Worm (Caenorhabditis elegans) whole organism, L4 larva: ENCODE results near the gene C12D5.10.

Experiments
- D1046.2 ChIP-seq: fragments of 200-800 bp; sonication (Bioruptor generic); IDR thresholded peaks from 2 replicates; pipeline ENCODE4 v1.3.6; 2022; ENCODE audit warnings: missing genetic modification characterization, missing compliant biosample characterization
- F26F4.8 ChIP-seq: fragments of 200-800 bp; sonication (Bioruptor generic); conservative IDR thresholded peaks from 2 replicates; pipeline ENCODE4 v1.3.6; 2022; ENCODE audit warnings: missing genetic modification characterization, missing compliant biosample characterization
- F37D6.2 ChIP-seq: sonication (generic microtip); optimal IDR thresholded peaks from 2 replicates; lab custom pipeline; 2016; ENCODE audit warnings: mild to moderate bottlenecking, missing genetic modification characterization, missing compliant biosample characterization
- F44E2.7 ChIP-seq: fragments of 200-800 bp; sonication (Bioruptor generic); IDR thresholded peaks from 2 replicates; pipeline ENCODE4 v2.1.2; 2022; ENCODE audit warnings: missing genetic modification characterization, missing compliant biosample characterization
- Y5F2A.4 ChIP-seq: fragments of 200-800 bp; sonication (Bioruptor generic); optimal IDR thresholded peaks from 2 replicates; lab custom pipeline; 2018; ENCODE audit warnings: mild to moderate bottlenecking, missing genetic modification characterization, missing compliant biosample characterization
- ZK546.5 ChIP-seq, 2 experiments: sonication (generic microtip); optimal IDR thresholded peaks; 2 replicates each; lab custom pipeline; 2017; ENCODE audit warnings: missing biosample characterization in 2 of 2, missing genetic modification characterization in 2 of 2
- aha-1 ChIP-seq: fragments of 150-350 bp; peaks from one replicate; lab custom pipeline; 2014; ENCODE audit warnings: missing biosample characterization, missing genetic modification characterization
- aly-2 ChIP-seq: sonication (generic microtip); optimal IDR thresholded peaks from 2 replicates; lab custom pipeline; 2018; ENCODE audit warnings: missing biosample characterization, missing genetic modification characterization
- ama-1 ChIP-seq: fragments of 150-350 bp; optimal IDR thresholded peaks from 2 replicates; lab custom pipeline; 2014; ENCODE audit warnings: inconsistent platforms, mixed read lengths
- ceh-28 ChIP-seq: fragments of 150-350 bp; optimal IDR thresholded peaks from 2 replicates; lab custom pipeline; 2014; ENCODE audit warnings: missing biosample characterization, missing genetic modification reagents, missing genetic modification characterization
- ces-1 ChIP-seq: fragments of 150-350 bp; sonication (generic microtip); optimal IDR thresholded peaks from 4 replicates; lab custom pipeline; 2014; ENCODE audit warnings: missing biosample characterization, missing genetic modification reagents, missing genetic modification characterization
- cey-2 ChIP-seq: sonication (generic microtip); optimal IDR thresholded peaks from 3 replicates; lab custom pipeline; 2017; ENCODE audit warnings: missing genetic modification characterization, mild to moderate bottlenecking, missing compliant biosample characterization, antibody characterized with exemption, borderline replicate concordance; ENCODE audit not compliant: insufficient read depth
- daf-12 ChIP-seq: fragments of 150-350 bp; optimal IDR thresholded peaks from 2 replicates; lab custom pipeline; 2014; ENCODE audit warnings: missing biosample characterization, missing genetic modification reagents, missing genetic modification characterization
- dmd-6 ChIP-seq: fragments of 200-800 bp; sonication (Bioruptor generic); IDR thresholded peaks from 2 replicates; pipeline ENCODE4 v1.3.6; 2022; ENCODE audit warnings: missing genetic modification reagents, missing genetic modification characterization, missing compliant biosample characterization
- dmd-9 ChIP-seq: fragments of 200-800 bp; sonication (Bioruptor generic); IDR thresholded peaks from 2 replicates; pipeline ENCODE4 v1.3.6; 2022; ENCODE audit warnings: missing genetic modification reagents, missing genetic modification characterization, missing compliant biosample characterization
- dpl-1 ChIP-seq: fragments of 150-350 bp; optimal IDR thresholded peaks from 2 replicates; lab custom pipeline; 2014; ENCODE audit warnings: missing biosample characterization, missing genetic modification reagents, missing genetic modification characterization
- egl-27 ChIP-seq: sonication (generic microtip); optimal IDR thresholded peaks from 3 replicates; lab custom pipeline; 2017; ENCODE audit warnings: missing biosample characterization, missing genetic modification reagents, missing genetic modification characterization
- egl-43 ChIP-seq: fragments of 200-800 bp; sonication (Bioruptor generic); IDR thresholded peaks from 2 replicates; pipeline ENCODE4 v1.3.6; 2022; ENCODE audit warnings: missing genetic modification reagents, missing genetic modification characterization, missing compliant biosample characterization
- fkh-10 ChIP-seq: fragments of 150-350 bp; optimal IDR thresholded peaks from 2 replicates; lab custom pipeline; 2014; ENCODE audit warnings: missing biosample characterization, missing genetic modification reagents, missing genetic modification characterization
- hif-1 ChIP-seq, 2 experiments: sonication (generic microtip); optimal IDR thresholded peaks; 2 replicates each; lab custom pipeline; 2016 to 2017; ENCODE audit warnings: missing compliant biosample characterization in 2 of 2, missing genetic modification characterization in 2 of 2, missing genetic modification reagents in 2 of 2, missing genotype in 2 of 2, mild to moderate bottlenecking in 1 of 2
- hlh-11 ChIP-seq: fragments of 200-800 bp; sonication (Bioruptor generic); optimal IDR thresholded peaks from 2 replicates; lab custom pipeline; 2018; ENCODE audit warnings: mild to moderate bottlenecking, missing genetic modification characterization, missing compliant biosample characterization
- jun-1 ChIP-seq: fragments of 150-350 bp; optimal IDR thresholded peaks from 2 replicates; lab custom pipeline; 2014; ENCODE audit warnings: missing biosample characterization, missing genetic modification reagents, missing genetic modification characterization
- lim-7 ChIP-seq: fragments of 200-800 bp; sonication (Bioruptor generic); IDR thresholded peaks from 2 replicates; pipeline ENCODE4 v1.3.6; 2022; ENCODE audit warnings: missing genetic modification characterization, missing compliant biosample characterization
- lin-1 ChIP-seq: fragments of 200-800 bp; sonication (Bioruptor generic); IDR thresholded peaks from 2 replicates; pipeline ENCODE4 v1.3.6; 2022; ENCODE audit warnings: missing genetic modification reagents, missing genetic modification characterization, missing compliant biosample characterization
- lin-29 ChIP-seq: fragments of 200-800 bp; sonication (Bioruptor generic); IDR thresholded peaks from 2 replicates; pipeline ENCODE4 v1.3.6; 2022; ENCODE audit warnings: missing genetic modification reagents, missing genetic modification characterization, missing compliant biosample characterization
- lin-39 ChIP-seq: fragments of 150-350 bp; optimal IDR thresholded peaks from 2 replicates; lab custom pipeline; 2014; ENCODE audit warnings: missing biosample characterization, missing genetic modification reagents, missing genetic modification characterization
- lir-3 ChIP-seq: sonication (generic microtip); optimal IDR thresholded peaks from 2 replicates; lab custom pipeline; 2016; ENCODE audit warnings: mild to moderate bottlenecking, missing genetic modification characterization, missing compliant biosample characterization
- lsy-2 ChIP-seq, 2 experiments: fragments of 150-350 bp in 1 of 2; sonication (generic microtip) in 1 of 2; optimal IDR thresholded peaks; 2 replicates each; lab custom pipeline; 2014 to 2017; ENCODE audit warnings: missing biosample characterization in 2 of 2, missing genetic modification characterization in 2 of 2
- madf-5 ChIP-seq, 2 experiments: fragments of 200-800 bp; sonication (Bioruptor generic); IDR thresholded peaks; 2 replicates each; pipeline ENCODE4 v1.3.6; 2022; ENCODE audit warnings: missing compliant biosample characterization in 2 of 2, missing genetic modification characterization in 2 of 2
- mep-1 ChIP-seq: fragments of 150-350 bp; sonication (generic microtip); optimal IDR thresholded peaks from 3 replicates; lab custom pipeline; 2014; ENCODE audit warnings: missing biosample characterization, missing genetic modification characterization
- mxl-2 ChIP-seq: fragments of 200-800 bp; sonication (Bioruptor generic); conservative IDR thresholded peaks from 2 replicates; pipeline ENCODE4 v1.3.6; 2022; ENCODE audit warnings: missing genetic modification reagents, missing genetic modification characterization, missing compliant biosample characterization
- mxl-3 ChIP-seq: fragments of 200-800 bp; sonication (Bioruptor generic); optimal IDR thresholded peaks from 2 replicates; lab custom pipeline; 2018; ENCODE audit warnings: mild to moderate bottlenecking, missing genetic modification characterization, missing compliant biosample characterization
- nhr-237 ChIP-seq: sonication (generic microtip); optimal IDR thresholded peaks from 2 replicates; lab custom pipeline; 2017; ENCODE audit warnings: missing biosample characterization, missing genetic modification characterization
- nhr-28 ChIP-seq: fragments of 150-350 bp; optimal IDR thresholded peaks from 2 replicates; lab custom pipeline; 2014; ENCODE audit warnings: missing biosample characterization, missing genetic modification characterization
- nhr-41 ChIP-seq: fragments of 200-800 bp; sonication (Bioruptor generic); IDR thresholded peaks from 2 replicates; pipeline ENCODE4 v1.3.6; 2022; ENCODE audit warnings: missing genetic modification reagents, missing genetic modification characterization, missing compliant biosample characterization
- nhr-48 ChIP-seq: sonication (generic microtip); optimal IDR thresholded peaks from 2 replicates; lab custom pipeline; 2016; ENCODE audit warnings: mild to moderate bottlenecking, missing genetic modification characterization, missing compliant biosample characterization
- nhr-76 ChIP-seq: fragments of 150-350 bp; optimal IDR thresholded peaks from 2 replicates; lab custom pipeline; 2014; ENCODE audit warnings: missing biosample characterization, missing genetic modification characterization
- pha-4 ChIP-seq, 2 experiments: fragments of 150-350 bp in 1 of 2; fragments of 200-800 bp in 1 of 2; sonication (Bioruptor generic) in 1 of 2; IDR thresholded peaks in 1 of 2; optimal IDR thresholded peaks in 1 of 2; 2 replicates each; pipeline versions ENCODE4 v1.3.6 to Lab custom; 2014 to 2022; ENCODE audit warnings: missing genetic modification characterization in 2 of 2, missing genetic modification reagents in 2 of 2, missing biosample characterization in 1 of 2, missing compliant biosample characterization in 1 of 2
- rbr-2 ChIP-seq: sonication (generic microtip); optimal IDR thresholded peaks from 2 replicates; lab custom pipeline; 2016; ENCODE audit warnings: missing genotype, missing genetic modification characterization, missing compliant biosample characterization
- set-16 ChIP-seq: fragments of 200-800 bp; sonication (Bioruptor generic); IDR thresholded peaks from 2 replicates; pipeline ENCODE4 v1.3.6; 2022; ENCODE audit warnings: missing genetic modification reagents, missing genetic modification characterization, missing compliant biosample characterization
- spr-1 ChIP-seq: sonication (generic microtip); optimal IDR thresholded peaks from 2 replicates; lab custom pipeline; 2016; ENCODE audit warnings: mild to moderate bottlenecking, missing genetic modification characterization, missing compliant biosample characterization
- tag-97 ChIP-seq: fragments of 200-800 bp; sonication (Bioruptor generic); IDR thresholded peaks from 2 replicates; pipeline ENCODE4 v1.3.6; 2022; ENCODE audit warnings: missing genetic modification characterization, missing compliant biosample characterization
- unc-39 ChIP-seq: sonication (generic microtip); optimal IDR thresholded peaks from 2 replicates; lab custom pipeline; 2017; ENCODE audit warnings: missing biosample characterization, missing genetic modification characterization
- vab-7 ChIP-seq: fragments of 200-800 bp; sonication (Bioruptor generic); IDR thresholded peaks from 2 replicates; pipeline ENCODE4 v1.3.6; 2022; ENCODE audit warnings: missing genetic modification reagents, missing genetic modification characterization, missing compliant biosample characterization
- zip-11 ChIP-seq: fragments of 200-800 bp; sonication (Bioruptor generic); IDR thresholded peaks from 2 replicates; pipeline ENCODE4 v1.3.6; 2022; ENCODE audit warnings: missing genetic modification characterization, missing compliant biosample characterization

The C12D5.10 gene

ce11 chrV:7734909-7735308 lies 41.6 kb upstream of the C12D5.10 start, which contains the start of gene clic-1 (continued):
- no peak for TF ChIP-seq ceh-28 (tag; lab: Kevin White, UChicago)
- no peak for TF ChIP-seq ZK546.5 (tag; optimal IDR thresholded peaks at IDR 0.05; lab: Kevin White, UChicago)
- TF ChIP-seq unc-39: no peak
- peak in 1 of 2 experiments; percentile 70 for TF ChIP-seq lsy-2 (tag; optimal IDR thresholded peaks at IDR 0.05; lab: Kevin White, UChicago)
- peak; percentile 52 for TF ChIP-seq rbr-2 (tag; lab: Kevin White, UChicago)
- TF ChIP-seq vab-7 (GFP tag; lab: Robert Waterston, UW): no peak
- peak; percentile 65 for TF ChIP-seq nhr-28 (tag; lab: Kevin White, UChicago)
- no peak for TF ChIP-seq nhr-48 (tag; lab: Kevin White, UChicago)
- no peak for TF ChIP-seq F44E2.7

DNA sequence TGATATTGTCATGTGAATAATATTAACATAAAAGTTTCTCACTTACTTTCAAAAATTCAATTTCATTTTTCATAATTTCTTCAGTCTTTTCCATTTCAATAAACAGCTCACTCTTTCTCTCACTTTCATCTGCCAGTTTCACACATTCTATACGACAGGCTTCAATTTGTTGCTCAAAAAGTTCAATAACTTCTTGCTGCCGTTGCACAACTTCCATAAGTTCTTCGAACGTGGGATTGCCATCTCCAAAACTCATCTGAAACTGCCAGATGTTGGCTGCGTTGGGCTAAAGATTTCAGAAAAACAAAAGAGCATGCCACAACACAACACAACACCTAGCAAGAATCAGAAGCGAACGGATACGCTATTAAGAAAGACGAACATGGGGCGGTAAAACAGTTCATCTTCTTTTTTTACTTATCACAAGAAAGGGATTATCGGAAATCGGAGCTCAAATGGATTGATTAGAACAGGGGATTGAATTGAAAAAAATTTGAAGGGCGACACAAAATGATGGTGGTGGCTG lies 40.0 kb upstream of the C12D5.10 start:
- TF ChIP-seq lim-7 (GFP tag; lab: Robert Waterston, UW) (0 out of 2 replicates have a peak, but pooled peaks have one; percentile 26), nhr-41 (GFP tag; lab: Robert Waterston, UW) (no peak), aha-1 (peak; percentile 83), Y5F2A.4 (GFP tag; lab: Kevin White, UChicago) (peak; percentile 1), ama-1 (lab: Kevin White, UChicago) (peak; percentile 46), mep-1 (tag; lab: Kevin White, UChicago) (peak; percentile 26), egl-43 (GFP tag; lab: Robert Waterston, UW) (0 out of 2 replicates have a peak, but pooled peaks have one; percentile 24), lsy-2 (tag; optimal IDR thresholded peaks at IDR 0.05; lab: Kevin White, UChicago) (peak in 1 of 2 experiments; percentile 32), tag-97 (GFP tag; lab: Robert Waterston, UW) (no peak), nhr-48 (tag; lab: Kevin White, UChicago) (peak; percentile 13), zip-11 (GFP tag; lab: Robert Waterston, UW) (0 out of 2 replicates have a peak, but pooled peaks have one; percentile 9)

DNA sequence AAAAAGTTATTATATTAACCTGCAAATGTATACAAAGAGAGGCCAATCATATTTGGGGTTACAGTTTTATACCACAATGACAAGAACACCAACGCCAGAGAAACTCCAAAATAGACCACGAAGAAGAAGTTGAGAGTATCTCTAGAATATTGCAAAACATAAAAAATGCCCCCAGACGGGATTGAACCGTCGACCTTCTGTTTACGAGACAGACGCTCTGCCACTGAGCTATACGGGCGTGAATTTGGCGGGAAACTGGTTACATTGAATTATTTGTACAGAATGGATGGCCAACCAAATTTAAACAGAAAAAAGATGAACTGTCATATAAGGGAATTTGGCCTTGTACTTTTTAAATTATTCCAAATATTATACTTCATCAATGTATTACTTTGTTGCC lies 37.2 kb upstream of the C12D5.10 start:
- peak; percentile 7 for TF ChIP-seq nhr-28 (tag; lab: Kevin White, UChicago)
- TF ChIP-seq set-16 (GFP tag; lab: Robert Waterston, UW): no peak
- TF ChIP-seq cey-2: no peak
- no peak for TF ChIP-seq spr-1 (tag; lab: Kevin White, UChicago)
- TF ChIP-seq F37D6.2 (tag; lab: Kevin White, UChicago): no peak
- no peak for TF ChIP-seq lim-7 (GFP tag; lab: Robert Waterston, UW)
- no peak for TF ChIP-seq aly-2
- TF ChIP-seq ZK546.5 (tag; optimal IDR thresholded peaks at IDR 0.05; lab: Kevin White, UChicago): no peak
- TF ChIP-seq nhr-76 (tag; lab: Kevin White, UChicago): no peak
- TF ChIP-seq D1046.2 (GFP tag; lab: Robert Waterston, UW): no peak
- peak; percentile 61; the same call in 1 of the 2 replicates for TF ChIP-seq dmd-9 (GFP tag; lab: Robert Waterston, UW)
- peak; percentile 37; the same call in 1 of the 2 replicates for TF ChIP-seq lin-1 (GFP tag; lab: Robert Waterston, UW)
- TF ChIP-seq pha-4 (GFP tag; IDR thresholded peaks at IDR 0.05; lab: Robert Waterston, UW): peak; percentile 25; the same call in 1 of the 2 replicates
- TF ChIP-seq pha-4 (tag; optimal IDR thresholded peaks at IDR 0.05; lab: Kevin White, UChicago): no peak
- no peak for TF ChIP-seq ces-1 (GFP tag; lab: Kevin White, UChicago)
- no peak for TF ChIP-seq zip-11 (GFP tag; lab: Robert Waterston, UW)
- TF ChIP-seq madf-5 (GFP tag; IDR thresholded peaks at IDR 0.05; lab: Robert Waterston, UW): no peak
- no peak for TF ChIP-seq egl-27 (tag; lab: Kevin White, UChicago)
- TF ChIP-seq dmd-6 (GFP tag; lab: Robert Waterston, UW): peak; percentile 37; the same call in 1 of the 2 replicates
- no peak for TF ChIP-seq F44E2.7
- TF ChIP-seq lin-39 (tag; lab: Kevin White, UChicago): no peak
- TF ChIP-seq lir-3 (tag; lab: Kevin White, UChicago): no peak
- TF ChIP-seq hif-1 (tag; optimal IDR thresholded peaks at IDR 0.05; lab: Kevin White, UChicago): peak in 1 of 2 experiments; percentile 19
- TF ChIP-seq nhr-48 (tag; lab: Kevin White, UChicago): no peak
- TF ChIP-seq hlh-11 (tag; lab: Kevin White, UChicago): peak; percentile 60
- TF ChIP-seq mxl-3 (GFP tag; lab: Kevin White, UChicago): no peak
- peak; percentile 52 for TF ChIP-seq Y5F2A.4 (GFP tag; lab: Kevin White, UChicago)
- TF ChIP-seq mxl-2 (GFP tag; lab: Robert Waterston, UW): no peak
- no peak for TF ChIP-seq unc-39
- no peak for TF ChIP-seq fkh-10 (GFP tag; lab: Kevin White, UChicago)
- TF ChIP-seq F26F4.8 (GFP tag; lab: Robert Waterston, UW): 0 out of 2 replicates have a peak, but pooled peaks have one; percentile 24
- TF ChIP-seq dpl-1 (GFP tag; lab: Kevin White, UChicago): peak; percentile 38
- TF ChIP-seq mep-1 (tag; lab: Kevin White, UChicago): peak; percentile 35
- TF ChIP-seq nhr-237 (tag; lab: Kevin White, UChicago): no peak
- TF ChIP-seq lin-29: no peak
- no peak for TF ChIP-seq jun-1 (tag; lab: Kevin White, UChicago)
- no peak for TF ChIP-seq daf-12
